Worm (Caenorhabditis elegans): ENCODE data around the gene exl-1.

The exl-1 gene

ce11 chrII:14390036-14390763 lies 23.1 kb downstream of the exl-1 start, which contains the start of the genes kbp-3 and nurf-1 (continued):
- no peak for TF ChIP-seq nhr-90 (tag; optimal IDR thresholded peaks at IDR 0.05; ENCODE audit: poor library complexity)
- TF ChIP-seq nhr-85 (tag): no peak
- no peak for TF ChIP-seq nhr-237 (tag; optimal IDR thresholded peaks at IDR 0.05)
- no peak for TF ChIP-seq egl-13 (tag; optimal IDR thresholded peaks at IDR 0.05)
- TF ChIP-seq aly-2 (tag; optimal IDR thresholded peaks at IDR 0.05): no peak
- TF ChIP-seq ama-1 (optimal IDR thresholded peaks at IDR 0.05): no peak
- no peak for TF ChIP-seq irx-1 (tag; optimal IDR thresholded peaks at IDR 0.05)
- no peak for TF ChIP-seq fos-1 (tag; optimal IDR thresholded peaks at IDR 0.05)
- TF ChIP-seq elt-3 (tag; optimal IDR thresholded peaks at IDR 0.05): peak in 1 of 6 experiments; percentile 45
- peak; percentile 30; the same call in 1 of the 2 replicates for TF ChIP-seq nhr-19 (GFP tag; conservative IDR thresholded peaks at IDR 0.05)
- no peak for TF ChIP-seq jun-1 (tag; optimal IDR thresholded peaks at IDR 0.05)
- peak; percentile 80 for TF ChIP-seq nhr-77 (tag; optimal IDR thresholded peaks at IDR 0.05)
- peak; percentile 86 to 93 (median 89) for TF ChIP-seq dpl-1 (GFP tag; optimal IDR thresholded peaks at IDR 0.05)
- peak; percentile 47 for TF ChIP-seq nhr-20 (tag; optimal IDR thresholded peaks at IDR 0.05)
- TF ChIP-seq sox-4 (tag; optimal IDR thresholded peaks at IDR 0.05): no peak
- TF ChIP-seq ceh-90 (tag; optimal IDR thresholded peaks at IDR 0.05): no peak
- no peak for TF ChIP-seq pag-3 (tag; optimal IDR thresholded peaks at IDR 0.05; ENCODE audit: borderline replicate concordance, insufficient read depth)
- no peak for TF ChIP-seq unc-30 (tag; optimal IDR thresholded peaks at IDR 0.05)
- TF ChIP-seq mef-2 (tag; optimal IDR thresholded peaks at IDR 0.05): no peak
- peak; percentile 14 for TF ChIP-seq swsn-7 (tag; optimal IDR thresholded peaks at IDR 0.05)
- TF ChIP-seq zag-1 (tag; optimal IDR thresholded peaks at IDR 0.05): no peak
- TF ChIP-seq isw-1 (GFP tag; IDR thresholded peaks at IDR 0.05): no peak; the same call in 1 of the 2 replicates
- peak in 2 of 3 experiments; percentile 14 to 60 for TF ChIP-seq ceh-82 (tag; optimal IDR thresholded peaks at IDR 0.05)
- TF ChIP-seq tbx-2 (tag; optimal IDR thresholded peaks at IDR 0.05): peak; percentile 40
- peak; percentile 22 for TF ChIP-seq dsc-1 (tag; optimal IDR thresholded peaks at IDR 0.05)
- TF ChIP-seq fkh-10 (GFP tag; optimal IDR thresholded peaks at IDR 0.05): no peak
- 0 out of 2 replicates have a peak, but pooled peaks have one; percentile 13 for TF ChIP-seq ceh-88 (GFP tag; IDR thresholded peaks at IDR 0.05)
- peak in 1 of 2 experiments; percentile 52 for TF ChIP-seq mdl-1 (tag; optimal IDR thresholded peaks at IDR 0.05)
- no peak for TF ChIP-seq ets-5 (GFP tag; IDR thresholded peaks at IDR 0.05)
- TF ChIP-seq ces-1 (GFP tag; optimal IDR thresholded peaks at IDR 0.05): no peak
- TF ChIP-seq unc-86 (tag; optimal IDR thresholded peaks at IDR 0.05): no peak
- TF ChIP-seq pqm-1 (tag; optimal IDR thresholded peaks at IDR 0.05): no peak
- TF ChIP-seq mab-9 (GFP tag; IDR thresholded peaks at IDR 0.05): no peak
- peak; percentile 9 for TF ChIP-seq snpc-4 (tag; optimal IDR thresholded peaks at IDR 0.05)
- TF ChIP-seq lir-3 (tag; optimal IDR thresholded peaks at IDR 0.05; ENCODE audit: poor library complexity): no peak
- no peak for TF ChIP-seq ztf-11 (tag; optimal IDR thresholded peaks at IDR 0.05)
- TF ChIP-seq C16A3.4 (tag; optimal IDR thresholded peaks at IDR 0.05): peak; percentile 67
- peak; percentile 38 for TF ChIP-seq xbp-1 (tag; optimal IDR thresholded peaks at IDR 0.05)
- peak; percentile 54 for TF ChIP-seq unc-130 (tag; optimal IDR thresholded peaks at IDR 0.05)
- peak; percentile 5 for TF ChIP-seq lin-13 (GFP tag; optimal IDR thresholded peaks at IDR 0.05)
- TF ChIP-seq lin-35 (GFP tag; optimal IDR thresholded peaks at IDR 0.05): peak; percentile 93 to 96
- TF ChIP-seq unc-62 (GFP tag; optimal IDR thresholded peaks at IDR 0.05): no peak
- no peak for TF ChIP-seq sup-37 (GFP tag; optimal IDR thresholded peaks at IDR 0.05)
- TF ChIP-seq nhr-84 (tag; optimal IDR thresholded peaks at IDR 0.05): no peak

Measured in whole organism, L1 larva.